Worm (Caenorhabditis elegans) whole organism, L1 larva: Measurements from ENCODE around the gene snf-7.

Source experiments
- Y116A8C.19 ChIP-seq: sonication (generic microtip); optimal IDR thresholded peaks from 2 replicates; lab custom pipeline; 2016; ENCODE audit warnings: missing compliant biosample characterization, missing genetic modification characterization, borderline replicate concordance
- efl-3 ChIP-seq: fragments of 200-800 bp; sonication (Bioruptor generic); optimal IDR thresholded peaks from 2 replicates; lab custom pipeline; 2018; ENCODE audit warnings: mild to moderate bottlenecking, missing genetic modification characterization, missing compliant biosample characterization
- elt-2 ChIP-seq: sonication (generic microtip); optimal IDR thresholded peaks from 2 replicates; lab custom pipeline; 2016; ENCODE audit warnings: missing genetic modification characterization, mild to moderate bottlenecking, inconsistent platforms, missing compliant biosample characterization, missing genetic modification reagents
- fkh-10 ChIP-seq: sonication (generic microtip); optimal IDR thresholded peaks from 2 replicates; lab custom pipeline; 2017; ENCODE audit warnings: missing biosample characterization, missing genetic modification reagents, missing genetic modification characterization
- nhr-47 ChIP-seq: sonication (generic microtip); optimal IDR thresholded peaks from 2 replicates; lab custom pipeline; 2016; ENCODE audit warnings: mild to moderate bottlenecking, missing genetic modification characterization, moderate library complexity, missing compliant biosample characterization
- nhr-71 ChIP-seq: sonication (generic microtip); optimal IDR thresholded peaks from 2 replicates; lab custom pipeline; 2016; ENCODE audit warnings: mild to moderate bottlenecking, missing genetic modification characterization, moderate library complexity, missing compliant biosample characterization
- sptf-1 ChIP-seq: fragments of 150-350 bp; optimal IDR thresholded peaks from 2 replicates; lab custom pipeline; 2014; ENCODE audit warnings: missing biosample characterization, missing genetic modification characterization

DNA sequence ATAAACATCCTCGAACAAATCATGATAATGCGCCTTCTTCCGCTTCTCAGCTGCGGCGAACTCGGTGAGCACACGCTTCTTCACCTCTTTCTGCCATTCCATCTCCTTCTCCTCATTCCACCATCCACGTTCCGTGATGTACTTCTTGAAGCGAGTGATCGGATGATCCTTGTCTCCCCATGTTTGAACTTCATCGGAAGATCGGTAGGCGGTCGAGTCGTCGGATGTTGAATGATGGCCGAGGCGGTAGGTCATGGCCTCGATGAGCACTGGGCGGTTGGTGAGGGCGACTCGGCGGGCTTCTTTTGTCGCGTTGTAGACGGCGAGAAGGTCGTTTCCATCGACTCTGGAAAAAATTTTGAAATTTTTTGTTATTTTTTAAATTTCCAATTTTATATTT, 36.9 kb upstream of the snf-7 start:
- no peak for TF ChIP-seq sptf-1 (tag; lab: Kevin White, UChicago)
- no peak for TF ChIP-seq efl-3 (GFP tag; lab: Kevin White, UChicago)
- no peak for TF ChIP-seq fkh-10 (GFP tag; lab: Kevin White, UChicago)
- no peak for TF ChIP-seq nhr-71 (tag; lab: Kevin White, UChicago)
- TF ChIP-seq Y116A8C.19 (tag; lab: Kevin White, UChicago): no peak
- TF ChIP-seq elt-2 (tag; lab: Kevin White, UChicago): no peak
- TF ChIP-seq nhr-47 (tag; lab: Kevin White, UChicago): no peak
